Worm (Caenorhabditis elegans) whole organism, L4 larva: Measurements from ENCODE around the gene agt-2.

Source experiments
- F49E8.2 ChIP-seq: sonication (generic microtip); optimal IDR thresholded peaks from 2 replicates; lab custom pipeline; 2016; ENCODE audit warnings: missing compliant biosample characterization, mild to moderate bottlenecking, missing genetic modification characterization, borderline replicate concordance
- R02D3.7 ChIP-seq: fragments of 150-350 bp; sonication (generic microtip); optimal IDR thresholded peaks from 3 replicates; lab custom pipeline; 2014; ENCODE audit warnings: missing biosample characterization, missing genetic modification characterization
- T26A8.4 ChIP-seq: fragments of 200-800 bp; sonication (Bioruptor generic); IDR thresholded peaks from 2 replicates; pipeline ENCODE4 v1.3.6; 2022; ENCODE audit warnings: missing genetic modification characterization, missing compliant biosample characterization
- Y105C5A.15 ChIP-seq: fragments of 200-800 bp; sonication (Bioruptor generic); IDR thresholded peaks from 2 replicates; pipeline ENCODE4 v1.3.6; 2022; ENCODE audit warnings: missing genetic modification characterization, missing compliant biosample characterization
- Y5F2A.4 ChIP-seq: fragments of 200-800 bp; sonication (Bioruptor generic); optimal IDR thresholded peaks from 2 replicates; lab custom pipeline; 2018; ENCODE audit warnings: mild to moderate bottlenecking, missing genetic modification characterization, missing compliant biosample characterization
- aha-1 ChIP-seq: fragments of 150-350 bp; peaks from one replicate; lab custom pipeline; 2014; ENCODE audit warnings: missing biosample characterization, missing genetic modification characterization
- aly-2 ChIP-seq: sonication (generic microtip); optimal IDR thresholded peaks from 2 replicates; lab custom pipeline; 2018; ENCODE audit warnings: missing biosample characterization, missing genetic modification characterization
- ama-1 ChIP-seq: fragments of 150-350 bp; optimal IDR thresholded peaks from 2 replicates; lab custom pipeline; 2014; ENCODE audit warnings: inconsistent platforms, mixed read lengths
- attf-4 ChIP-seq: sonication (generic microtip); optimal IDR thresholded peaks from 3 replicates; lab custom pipeline; 2017; ENCODE audit warnings: missing biosample characterization, missing genetic modification characterization
- ceh-62 ChIP-seq: sonication (generic microtip); optimal IDR thresholded peaks from 2 replicates; lab custom pipeline; 2017; ENCODE audit warnings: missing biosample characterization, missing genetic modification characterization
- ctbp-1 ChIP-seq: fragments of 200-800 bp; sonication (Bioruptor generic); IDR thresholded peaks from 2 replicates; pipeline ENCODE4 v1.3.6; 2022; ENCODE audit warnings: missing genetic modification reagents, missing genetic modification characterization, missing compliant biosample characterization
- daf-19 ChIP-seq: fragments of 200-800 bp; sonication (Bioruptor generic); conservative IDR thresholded peaks from 2 replicates; pipeline ENCODE4 v1.3.6; 2022; ENCODE audit warnings: missing genetic modification characterization, missing compliant biosample characterization
- dmd-6 ChIP-seq: fragments of 200-800 bp; sonication (Bioruptor generic); IDR thresholded peaks from 2 replicates; pipeline ENCODE4 v1.3.6; 2022; ENCODE audit warnings: missing genetic modification reagents, missing genetic modification characterization, missing compliant biosample characterization
- duxl-1 ChIP-seq: sonication (generic microtip); optimal IDR thresholded peaks from 2 replicates; lab custom pipeline; 2016; ENCODE audit warnings: mild to moderate bottlenecking, missing genetic modification characterization, moderate library complexity, missing compliant biosample characterization; ENCODE audit not compliant: poor library complexity
- dve-1 ChIP-seq: sonication (generic microtip); optimal IDR thresholded peaks from 2 replicates; lab custom pipeline; 2017; ENCODE audit warnings: antibody characterized with exemption, mild to moderate bottlenecking, missing genetic modification characterization, missing compliant biosample characterization; ENCODE audit not compliant: insufficient read depth
- fos-1 ChIP-seq: fragments of 150-350 bp; optimal IDR thresholded peaks from 2 replicates; lab custom pipeline; 2014; ENCODE audit warnings: missing biosample characterization, missing genetic modification characterization
- hlh-11 ChIP-seq: fragments of 200-800 bp; sonication (Bioruptor generic); optimal IDR thresholded peaks from 2 replicates; lab custom pipeline; 2018; ENCODE audit warnings: mild to moderate bottlenecking, missing genetic modification characterization, missing compliant biosample characterization
- jun-1 ChIP-seq: fragments of 150-350 bp; optimal IDR thresholded peaks from 2 replicates; lab custom pipeline; 2014; ENCODE audit warnings: missing biosample characterization, missing genetic modification reagents, missing genetic modification characterization
- lin-13 ChIP-seq: fragments of 150-350 bp; optimal IDR thresholded peaks from 2 replicates; lab custom pipeline; 2014; ENCODE audit warnings: missing biosample characterization, missing genetic modification reagents, missing genetic modification characterization
- lin-15B ChIP-seq: fragments of 150-350 bp; sonication (generic microtip); optimal IDR thresholded peaks from 3 replicates; lab custom pipeline; 2014; ENCODE audit warnings: missing biosample characterization, missing genetic modification characterization
- lin-39 ChIP-seq: fragments of 150-350 bp; optimal IDR thresholded peaks from 2 replicates; lab custom pipeline; 2014; ENCODE audit warnings: missing biosample characterization, missing genetic modification reagents, missing genetic modification characterization
- madf-9 ChIP-seq: fragments of 200-800 bp; sonication (Bioruptor generic); conservative IDR thresholded peaks from 2 replicates; pipeline ENCODE4 v1.3.6; 2022; ENCODE audit warnings: missing genetic modification reagents, missing genetic modification characterization, missing compliant biosample characterization
- mep-1 ChIP-seq: fragments of 150-350 bp; sonication (generic microtip); optimal IDR thresholded peaks from 3 replicates; lab custom pipeline; 2014; ENCODE audit warnings: missing biosample characterization, missing genetic modification characterization
- mes-2 ChIP-seq: sonication (generic microtip); optimal IDR thresholded peaks from 2 replicates; lab custom pipeline; 2016; ENCODE audit warnings: missing genotype, mild to moderate bottlenecking, missing genetic modification characterization, missing compliant biosample characterization; ENCODE audit not compliant: poor library complexity, severe bottlenecking
- mxl-3 ChIP-seq: fragments of 200-800 bp; sonication (Bioruptor generic); optimal IDR thresholded peaks from 2 replicates; lab custom pipeline; 2018; ENCODE audit warnings: mild to moderate bottlenecking, missing genetic modification characterization, missing compliant biosample characterization
- nhr-10 ChIP-seq: fragments of 150-350 bp; optimal IDR thresholded peaks from 2 replicates; lab custom pipeline; 2014; ENCODE audit warnings: missing biosample characterization, missing genetic modification characterization
- nhr-102 ChIP-seq: sonication (generic microtip); optimal IDR thresholded peaks from 2 replicates; lab custom pipeline; 2016; ENCODE audit warnings: mild to moderate bottlenecking, missing genetic modification characterization, moderate library complexity, missing compliant biosample characterization
- nhr-11 ChIP-seq: fragments of 150-350 bp; optimal IDR thresholded peaks from 2 replicates; lab custom pipeline; 2014; ENCODE audit warnings: missing biosample characterization, missing genetic modification characterization
- nhr-28 ChIP-seq: fragments of 150-350 bp; optimal IDR thresholded peaks from 2 replicates; lab custom pipeline; 2014; ENCODE audit warnings: missing biosample characterization, missing genetic modification characterization
- nhr-41 ChIP-seq: fragments of 200-800 bp; sonication (Bioruptor generic); IDR thresholded peaks from 2 replicates; pipeline ENCODE4 v1.3.6; 2022; ENCODE audit warnings: missing genetic modification reagents, missing genetic modification characterization, missing compliant biosample characterization
- pqm-1 ChIP-seq: sonication (generic microtip); optimal IDR thresholded peaks from 2 replicates; lab custom pipeline; 2017; ENCODE audit warnings: missing biosample characterization, missing genetic modification characterization
- rbr-2 ChIP-seq: sonication (generic microtip); optimal IDR thresholded peaks from 2 replicates; lab custom pipeline; 2016; ENCODE audit warnings: missing genotype, missing genetic modification characterization, missing compliant biosample characterization
- set-16 ChIP-seq: fragments of 200-800 bp; sonication (Bioruptor generic); IDR thresholded peaks from 2 replicates; pipeline ENCODE4 v1.3.6; 2022; ENCODE audit warnings: missing genetic modification reagents, missing genetic modification characterization, missing compliant biosample characterization
- skn-1 ChIP-seq: fragments of 150-350 bp; optimal IDR thresholded peaks from 2 replicates; lab custom pipeline; 2014; ENCODE audit warnings: missing biosample characterization, missing genetic modification characterization
- snpc-4 ChIP-seq: fragments of 150-350 bp; optimal IDR thresholded peaks from 2 replicates; lab custom pipeline; 2014; ENCODE audit warnings: missing biosample characterization, missing genetic modification characterization
- spr-3 ChIP-seq: fragments of 200-800 bp; sonication (Bioruptor generic); optimal IDR thresholded peaks from 2 replicates; lab custom pipeline; 2018; ENCODE audit warnings: mild to moderate bottlenecking, missing genetic modification characterization, missing compliant biosample characterization
- tag-97 ChIP-seq: fragments of 200-800 bp; sonication (Bioruptor generic); IDR thresholded peaks from 2 replicates; pipeline ENCODE4 v1.3.6; 2022; ENCODE audit warnings: missing genetic modification characterization, missing compliant biosample characterization
- tra-1 ChIP-seq: fragments of 200-800 bp; sonication (Bioruptor generic); IDR thresholded peaks from 2 replicates; pipeline ENCODE4 v1.3.6; 2022; ENCODE audit warnings: missing genetic modification reagents, missing genetic modification characterization, missing compliant biosample characterization
- unc-130 ChIP-seq: sonication (generic microtip); optimal IDR thresholded peaks from 2 replicates; lab custom pipeline; 2016; ENCODE audit warnings: missing genetic modification reagents, missing genetic modification characterization, missing compliant biosample characterization
- unc-62 ChIP-seq, 3 experiments: fragments of 150-350 bp in 1 of 3; sonication (generic microtip); optimal IDR thresholded peaks in 2 of 3; peaks in 1 of 3; 1 replicate in 1 of 3; 2 replicates in 2 of 3; lab custom pipeline; 2014 to 2017; ENCODE audit warnings: missing biosample characterization in 3 of 3, missing genetic modification characterization in 3 of 3, missing genetic modification reagents in 3 of 3, missing genotype in 1 of 3
- vab-7 ChIP-seq: fragments of 200-800 bp; sonication (Bioruptor generic); IDR thresholded peaks from 2 replicates; pipeline ENCODE4 v1.3.6; 2022; ENCODE audit warnings: missing genetic modification reagents, missing genetic modification characterization, missing compliant biosample characterization
- zfp-2 ChIP-seq: sonication (generic microtip); optimal IDR thresholded peaks from 2 replicates; lab custom pipeline; 2016; ENCODE audit warnings: mild to moderate bottlenecking, missing genetic modification characterization, missing compliant biosample characterization
- zfp-3 ChIP-seq: fragments of 200-800 bp; sonication (Bioruptor generic); conservative IDR thresholded peaks from 2 replicates; pipeline ENCODE4 v1.3.6; 2022; ENCODE audit warnings: missing genetic modification reagents, missing genetic modification characterization, missing compliant biosample characterization
- zip-11 ChIP-seq: fragments of 200-800 bp; sonication (Bioruptor generic); IDR thresholded peaks from 2 replicates; pipeline ENCODE4 v1.3.6; 2022; ENCODE audit warnings: missing genetic modification characterization, missing compliant biosample characterization
- zip-2 ChIP-seq: fragments of 150-350 bp; optimal IDR thresholded peaks from 2 replicates; lab custom pipeline; 2014; ENCODE audit warnings: missing biosample characterization, missing genetic modification characterization
- ztf-11 ChIP-seq: fragments of 150-350 bp; optimal IDR thresholded peaks from 2 replicates; lab custom pipeline; 2014; ENCODE audit warnings: missing biosample characterization, missing genetic modification characterization
- ztf-7 ChIP-seq: fragments of 150-350 bp; optimal IDR thresholded peaks from 2 replicates; lab custom pipeline; 2014; ENCODE audit warnings: missing biosample characterization, missing genetic modification characterization

Gene agt-2

ce11 chrII:5364516-5364915 lies 9.1 kb downstream of the agt-2 start:
- no peak for TF ChIP-seq nhr-41 (GFP tag; lab: Robert Waterston, UW)
- peak; percentile 22 for TF ChIP-seq aha-1 (tag; lab: Kevin White, UChicago)
- no peak for TF ChIP-seq ztf-7 (tag; lab: Kevin White, UChicago)
- no peak for TF ChIP-seq unc-130
- peak in 1 of 2 experiments; percentile 90 for TF ChIP-seq unc-62 (GFP tag; optimal IDR thresholded peaks at IDR 0.05 in 1 of 2; lab: Kevin White, UChicago)
- no peak for TF ChIP-seq unc-62 (tag; optimal IDR thresholded peaks at IDR 0.05; lab: Kevin White, UChicago)

- TF ChIP-seq skn-1 (tag; lab: Kevin White, UChicago) (no peak), mep-1 (no peak)
- TF ChIP-seq, all 104 proteins: peak for 0
These were observed 14.4 kb downstream of the agt-2 start, which contains the start of gene sec-6 for ce11 chrII:5359252-5359651. Gene sec-6 (plus strand): TSS chrII:5359552.

- TF ChIP-seq zfp-3 = 0 out of 2 replicates have a peak, but pooled peaks have one; percentile 14
- peak; percentile 82 for TF ChIP-seq rbr-2 (tag; lab: Kevin White, UChicago)
- TF ChIP-seq mxl-3 (GFP tag; lab: Kevin White, UChicago) = peak; percentile 87
- TF ChIP-seq ceh-62 (tag; lab: Kevin White, UChicago) = no peak
- no peak for TF ChIP-seq ztf-11 (tag; lab: Kevin White, UChicago)
- peak; percentile 47 for TF ChIP-seq nhr-11 (tag; lab: Kevin White, UChicago)
- 0 out of 2 replicates have a peak, but pooled peaks have one; percentile 54 for TF ChIP-seq ctbp-1 (GFP tag; lab: Robert Waterston, UW)
- no peak for TF ChIP-seq zip-2
- TF ChIP-seq hlh-11 (tag; lab: Kevin White, UChicago) = peak; percentile 80
- peak; percentile 54 for TF ChIP-seq set-16 (GFP tag; lab: Robert Waterston, UW)
- no peak for TF ChIP-seq snpc-4
- TF ChIP-seq tag-97 (GFP tag; lab: Robert Waterston, UW) = no peak
- peak; percentile 77 for TF ChIP-seq dmd-6 (GFP tag; lab: Robert Waterston, UW)
- TF ChIP-seq Y105C5A.15 = no peak
- TF ChIP-seq nhr-102 (tag; lab: Kevin White, UChicago) = peak; percentile 60
- TF ChIP-seq lin-39 (tag; lab: Kevin White, UChicago) = no peak
- peak; percentile 79 for TF ChIP-seq lin-13 (GFP tag; lab: Kevin White, UChicago)
- TF ChIP-seq daf-19 (GFP tag; lab: Robert Waterston, UW) = no peak
- no peak for TF ChIP-seq fos-1 (tag; lab: Kevin White, UChicago)
- TF ChIP-seq attf-4 (tag; lab: Kevin White, UChicago) = no peak
- TF ChIP-seq vab-7 (GFP tag; lab: Robert Waterston, UW) = peak; percentile 82
- no peak for TF ChIP-seq F49E8.2 (tag; lab: Kevin White, UChicago)
- TF ChIP-seq unc-62 (GFP tag; optimal IDR thresholded peaks at IDR 0.05 in 1 of 2; lab: Kevin White, UChicago) = peak in 1 of 2 experiments; percentile 89
- TF ChIP-seq unc-62 (tag; optimal IDR thresholded peaks at IDR 0.05; lab: Kevin White, UChicago) = no peak
- TF ChIP-seq nhr-10 = no peak
- peak; percentile 99 for TF ChIP-seq mes-2 (tag; lab: Kevin White, UChicago)
- peak; percentile 75; the same call in 1 of the 2 replicates for TF ChIP-seq tra-1 (GFP tag; lab: Robert Waterston, UW)
- peak; percentile 83 for TF ChIP-seq lin-15B (tag; lab: Kevin White, UChicago)
- peak; percentile 93 for TF ChIP-seq R02D3.7 (tag; lab: Kevin White, UChicago)
- peak; percentile 19 for TF ChIP-seq ama-1
- no peak for TF ChIP-seq spr-3
- TF ChIP-seq duxl-1 (tag; lab: Kevin White, UChicago) = peak; percentile 72
- peak; percentile 67 for TF ChIP-seq madf-9 (GFP tag; lab: Robert Waterston, UW)
- no peak for TF ChIP-seq pqm-1 (tag; lab: Kevin White, UChicago)
- TF ChIP-seq jun-1 = no peak
- TF ChIP-seq dve-1 (tag; lab: Kevin White, UChicago) = peak; percentile 84
- TF ChIP-seq aly-2 (tag; lab: Kevin White, UChicago) = no peak
- peak; percentile 53 for TF ChIP-seq nhr-28 (tag; lab: Kevin White, UChicago)
- peak; percentile 98 for TF ChIP-seq aha-1 (tag; lab: Kevin White, UChicago)
- peak; percentile 80 for TF ChIP-seq T26A8.4 (GFP tag; lab: Robert Waterston, UW)
- TF ChIP-seq Y5F2A.4 = no peak
- no peak for TF ChIP-seq zip-11 (GFP tag; lab: Robert Waterston, UW)
- no peak for TF ChIP-seq zfp-2 (tag; lab: Kevin White, UChicago)
These were observed 15.4 kb downstream of the agt-2 start, which contains the start of the genes F09E5.11 and bmy-1 for ce11 chrII:5358137-5358745. Gene F09E5.11 (minus strand): TSS chrII:5358187. Gene bmy-1 (plus strand): TSS chrII:5358695.
